Fruit fly (Drosophila melanogaster): ENCODE data around the gene CG11504.

CG11504 gene

dm6 chr3R:30039494-30039893 lies 41.8 kb downstream of the CG11504 start, which contains the start of the genes janA, Sry-alpha and Sry-beta (continued):
- peak; percentile 86 for TF ChIP-seq Med (GFP tag)
- TF ChIP-seq E2f2 (GFP tag; IDR thresholded peaks at IDR 0.05) = peak; percentile 71
- TF ChIP-seq Fer1 (GFP tag; optimal IDR thresholded peaks at IDR 0.05) = peak; percentile 9
- TF ChIP-seq CG16863 (GFP tag; optimal IDR thresholded peaks at IDR 0.05) = no peak
- TF ChIP-seq CG10267 (tag; optimal IDR thresholded peaks at IDR 0.05) = peak; percentile 62
- no peak for TF ChIP-seq tup (GFP tag; optimal IDR thresholded peaks at IDR 0.05)
- TF ChIP-seq CG17186 (GFP tag; optimal IDR thresholded peaks at IDR 0.05) = peak; percentile 38
- TF ChIP-seq CG14965 (GFP tag; optimal IDR thresholded peaks at IDR 0.05; ENCODE audit: borderline replicate concordance) = no peak
- no peak for TF ChIP-seq gsb (GFP tag; IDR thresholded peaks at IDR 0.05)
- TF ChIP-seq cad (GFP tag; optimal IDR thresholded peaks at IDR 0.05) = no peak
- TF ChIP-seq CG1602 (GFP tag; optimal IDR thresholded peaks at IDR 0.05) = no peak
- TF ChIP-seq vnd (GFP tag; IDR thresholded peaks at IDR 0.05; ENCODE audit: partially characterized antibody) = peak; percentile 100
- TF ChIP-seq Stat92E (GFP tag; optimal IDR thresholded peaks at IDR 0.05) = peak in 1 of 3 experiments; percentile 29
- no peak for TF ChIP-seq CG17361 (GFP tag; IDR thresholded peaks at IDR 0.05)
- TF ChIP-seq CG10431 (GFP tag; optimal IDR thresholded peaks at IDR 0.05) = no peak
- TF ChIP-seq CG12769 (tag; optimal IDR thresholded peaks at IDR 0.05) = no peak
- TF ChIP-seq NC2β (GFP tag; optimal IDR thresholded peaks at IDR 0.05) = no peak
- no peak for TF ChIP-seq CG12104 (GFP tag; optimal IDR thresholded peaks at IDR 0.05)
- TF ChIP-seq emc (GFP tag; optimal IDR thresholded peaks at IDR 0.05) = no peak
- no peak for TF ChIP-seq CG15269 (tag; optimal IDR thresholded peaks at IDR 0.05)
- TF ChIP-seq pan (optimal IDR thresholded peaks at IDR 0.05) = no peak
- TF ChIP-seq pan (GFP tag; optimal IDR thresholded peaks at IDR 0.05 in 1 of 2, IDR thresholded peaks at IDR 0.05 in 1 of 2) = no peak
- no peak for TF ChIP-seq Hand (GFP tag; optimal IDR thresholded peaks at IDR 0.05)
- TF ChIP-seq peb (GFP tag; IDR thresholded peaks at IDR 0.05) = no peak
- no peak for TF ChIP-seq CG12155 (GFP tag; optimal IDR thresholded peaks at IDR 0.05)
- TF ChIP-seq cas (GFP tag; IDR thresholded peaks at IDR 0.05) = no peak
- no peak for TF ChIP-seq rib (GFP tag; IDR thresholded peaks at IDR 0.05)
- no peak for TF ChIP-seq hkb (optimal IDR thresholded peaks at IDR 0.05)
- no peak for TF ChIP-seq hkb (GFP tag; IDR thresholded peaks at IDR 0.05)
- TF ChIP-seq YL-1 (GFP tag; optimal IDR thresholded peaks at IDR 0.05) = peak; percentile 86
- TF ChIP-seq CG9932 (GFP tag; IDR thresholded peaks at IDR 0.05) = peak; percentile 43; the same call in 1 of the 2 replicates
- no peak for TF ChIP-seq nau (GFP tag; optimal IDR thresholded peaks at IDR 0.05)
- no peak for TF ChIP-seq CG11560 (tag; IDR thresholded peaks at IDR 0.05)
- no peak for TF ChIP-seq gsb-n (tag; optimal IDR thresholded peaks at IDR 0.05)
- no peak for TF ChIP-seq klu (GFP tag; IDR thresholded peaks at IDR 0.05)
- TF ChIP-seq Hr39 (optimal IDR thresholded peaks at IDR 0.05) = no peak
- TF ChIP-seq Xbp1 (GFP tag; optimal IDR thresholded peaks at IDR 0.05) = no peak
- TF ChIP-seq CG7372 (GFP tag; IDR thresholded peaks at IDR 0.05) = no peak
- no peak for TF ChIP-seq CG2889 (GFP tag; IDR thresholded peaks at IDR 0.05)
- TF ChIP-seq dimm (GFP tag; IDR thresholded peaks at IDR 0.05) = no peak
- TF ChIP-seq CG4404 (GFP tag; IDR thresholded peaks at IDR 0.05) = no peak
- no peak for TF ChIP-seq CG4424 (GFP tag; optimal IDR thresholded peaks at IDR 0.05)
- no peak for TF ChIP-seq bcd (GFP tag; optimal IDR thresholded peaks at IDR 0.05)
- no peak for TF ChIP-seq CkIIα-i1 (GFP tag; IDR thresholded peaks at IDR 0.05)
- no peak for TF ChIP-seq CG7928 (GFP tag; optimal IDR thresholded peaks at IDR 0.05)
- no peak for TF ChIP-seq CG9727 (GFP tag; optimal IDR thresholded peaks at IDR 0.05)
- TF ChIP-seq en (GFP tag; optimal IDR thresholded peaks at IDR 0.05) = no peak
- TF ChIP-seq Six4 (GFP tag; optimal IDR thresholded peaks at IDR 0.05) = no peak
- no peak for TF ChIP-seq CG6254 (GFP tag; optimal IDR thresholded peaks at IDR 0.05)
- TF ChIP-seq CG6654 (GFP tag; optimal IDR thresholded peaks at IDR 0.05) = no peak
- no peak for TF ChIP-seq bsh (GFP tag; optimal IDR thresholded peaks at IDR 0.05)
- TF ChIP-seq CG11696 (GFP tag; IDR thresholded peaks at IDR 0.05) = no peak
- TF ChIP-seq CHES-1-like (GFP tag; optimal IDR thresholded peaks at IDR 0.05) = peak; percentile 13
